Worm (Caenorhabditis elegans) whole organism, L4 larva: ENCODE data around the gene F54D5.23.

Experiments
- D1046.2 ChIP-seq: fragments of 200-800 bp; sonication (Bioruptor generic); IDR thresholded peaks from 2 replicates; pipeline ENCODE4 v1.3.6; 2022; ENCODE audit warnings: missing genetic modification characterization, missing compliant biosample characterization
- F10B5.3 ChIP-seq: sonication (generic microtip); optimal IDR thresholded peaks from 2 replicates; lab custom pipeline; 2016; ENCODE audit warnings: mild to moderate bottlenecking, missing genetic modification characterization, missing compliant biosample characterization
- F37D6.2 ChIP-seq: sonication (generic microtip); optimal IDR thresholded peaks from 2 replicates; lab custom pipeline; 2016; ENCODE audit warnings: mild to moderate bottlenecking, missing genetic modification characterization, missing compliant biosample characterization
- F49E8.2 ChIP-seq: sonication (generic microtip); optimal IDR thresholded peaks from 2 replicates; lab custom pipeline; 2016; ENCODE audit warnings: missing compliant biosample characterization, mild to moderate bottlenecking, missing genetic modification characterization, borderline replicate concordance
- T26A8.4 ChIP-seq: fragments of 200-800 bp; sonication (Bioruptor generic); IDR thresholded peaks from 2 replicates; pipeline ENCODE4 v1.3.6; 2022; ENCODE audit warnings: missing genetic modification characterization, missing compliant biosample characterization
- aha-1 ChIP-seq: fragments of 150-350 bp; peaks from one replicate; lab custom pipeline; 2014; ENCODE audit warnings: missing biosample characterization, missing genetic modification characterization
- aly-2 ChIP-seq: sonication (generic microtip); optimal IDR thresholded peaks from 2 replicates; lab custom pipeline; 2018; ENCODE audit warnings: missing biosample characterization, missing genetic modification characterization
- ama-1 ChIP-seq: fragments of 150-350 bp; optimal IDR thresholded peaks from 2 replicates; lab custom pipeline; 2014; ENCODE audit warnings: inconsistent platforms, mixed read lengths
- arid-1 ChIP-seq: fragments of 200-800 bp; sonication (Bioruptor generic); conservative IDR thresholded peaks from 2 replicates; pipeline ENCODE4 v1.3.6; 2022; ENCODE audit warnings: missing genetic modification reagents, missing genetic modification characterization, missing compliant biosample characterization
- ceh-28 ChIP-seq: fragments of 150-350 bp; optimal IDR thresholded peaks from 2 replicates; lab custom pipeline; 2014; ENCODE audit warnings: missing biosample characterization, missing genetic modification reagents, missing genetic modification characterization
- ceh-82 ChIP-seq: sonication (generic microtip); optimal IDR thresholded peaks from 2 replicates; lab custom pipeline; 2017; ENCODE audit warnings: missing biosample characterization, missing genetic modification characterization
- daf-16 ChIP-seq, 3 experiments: sonication (generic microtip); optimal IDR thresholded peaks; 2 replicates each; lab custom pipeline; 2016 to 2017; ENCODE audit warnings: missing genetic modification characterization in 3 of 3, missing genetic modification reagents in 3 of 3, mild to moderate bottlenecking in 2 of 3, missing compliant biosample characterization in 2 of 3, missing biosample characterization in 1 of 3, moderate library complexity in 1 of 3
- dmd-6 ChIP-seq: fragments of 200-800 bp; sonication (Bioruptor generic); IDR thresholded peaks from 2 replicates; pipeline ENCODE4 v1.3.6; 2022; ENCODE audit warnings: missing genetic modification reagents, missing genetic modification characterization, missing compliant biosample characterization
- dmd-9 ChIP-seq: fragments of 200-800 bp; sonication (Bioruptor generic); IDR thresholded peaks from 2 replicates; pipeline ENCODE4 v1.3.6; 2022; ENCODE audit warnings: missing genetic modification reagents, missing genetic modification characterization, missing compliant biosample characterization
- duxl-1 ChIP-seq: sonication (generic microtip); optimal IDR thresholded peaks from 2 replicates; lab custom pipeline; 2016; ENCODE audit warnings: mild to moderate bottlenecking, missing genetic modification characterization, moderate library complexity, missing compliant biosample characterization; ENCODE audit not compliant: poor library complexity
- dve-1 ChIP-seq: sonication (generic microtip); optimal IDR thresholded peaks from 2 replicates; lab custom pipeline; 2017; ENCODE audit warnings: antibody characterized with exemption, mild to moderate bottlenecking, missing genetic modification characterization, missing compliant biosample characterization; ENCODE audit not compliant: insufficient read depth
- hlh-11 ChIP-seq: fragments of 200-800 bp; sonication (Bioruptor generic); optimal IDR thresholded peaks from 2 replicates; lab custom pipeline; 2018; ENCODE audit warnings: mild to moderate bottlenecking, missing genetic modification characterization, missing compliant biosample characterization
- hlh-30 ChIP-seq: sonication (generic microtip); optimal IDR thresholded peaks from 2 replicates; lab custom pipeline; 2017; ENCODE audit warnings: antibody characterized with exemption, mild to moderate bottlenecking, missing genetic modification characterization, missing compliant biosample characterization; ENCODE audit not compliant: insufficient read depth
- hmg-1.1 ChIP-seq: fragments of 200-800 bp; sonication (Bioruptor generic); IDR thresholded peaks from 2 replicates; pipeline ENCODE4 v1.3.6; 2022; ENCODE audit warnings: missing genetic modification reagents, missing genetic modification characterization, missing compliant biosample characterization
- lim-7 ChIP-seq: fragments of 200-800 bp; sonication (Bioruptor generic); IDR thresholded peaks from 2 replicates; pipeline ENCODE4 v1.3.6; 2022; ENCODE audit warnings: missing genetic modification characterization, missing compliant biosample characterization
- lsy-2 ChIP-seq, 2 experiments: fragments of 150-350 bp in 1 of 2; sonication (generic microtip) in 1 of 2; optimal IDR thresholded peaks; 2 replicates each; lab custom pipeline; 2014 to 2017; ENCODE audit warnings: missing biosample characterization in 2 of 2, missing genetic modification characterization in 2 of 2
- madf-9 ChIP-seq: fragments of 200-800 bp; sonication (Bioruptor generic); conservative IDR thresholded peaks from 2 replicates; pipeline ENCODE4 v1.3.6; 2022; ENCODE audit warnings: missing genetic modification reagents, missing genetic modification characterization, missing compliant biosample characterization
- mdl-1 ChIP-seq, 2 experiments: fragments of 150-350 bp in 1 of 2; sonication (generic microtip) in 1 of 2; optimal IDR thresholded peaks; 2 replicates each; lab custom pipeline; 2014 to 2017; ENCODE audit warnings: missing biosample characterization in 2 of 2, missing genetic modification characterization in 2 of 2
- mep-1 ChIP-seq: fragments of 150-350 bp; sonication (generic microtip); optimal IDR thresholded peaks from 3 replicates; lab custom pipeline; 2014; ENCODE audit warnings: missing biosample characterization, missing genetic modification characterization
- mes-2 ChIP-seq: sonication (generic microtip); optimal IDR thresholded peaks from 2 replicates; lab custom pipeline; 2016; ENCODE audit warnings: missing genotype, mild to moderate bottlenecking, missing genetic modification characterization, missing compliant biosample characterization; ENCODE audit not compliant: poor library complexity, severe bottlenecking
- mxl-3 ChIP-seq: fragments of 200-800 bp; sonication (Bioruptor generic); optimal IDR thresholded peaks from 2 replicates; lab custom pipeline; 2018; ENCODE audit warnings: mild to moderate bottlenecking, missing genetic modification characterization, missing compliant biosample characterization
- nhr-10 ChIP-seq: fragments of 150-350 bp; optimal IDR thresholded peaks from 2 replicates; lab custom pipeline; 2014; ENCODE audit warnings: missing biosample characterization, missing genetic modification characterization
- nhr-102 ChIP-seq: sonication (generic microtip); optimal IDR thresholded peaks from 2 replicates; lab custom pipeline; 2016; ENCODE audit warnings: mild to moderate bottlenecking, missing genetic modification characterization, moderate library complexity, missing compliant biosample characterization
- nhr-48 ChIP-seq: sonication (generic microtip); optimal IDR thresholded peaks from 2 replicates; lab custom pipeline; 2016; ENCODE audit warnings: mild to moderate bottlenecking, missing genetic modification characterization, missing compliant biosample characterization
- nhr-6 ChIP-seq: fragments of 150-350 bp; optimal IDR thresholded peaks from 2 replicates; lab custom pipeline; 2014; ENCODE audit warnings: missing biosample characterization, missing genetic modification characterization
- nhr-77 ChIP-seq: fragments of 150-350 bp; optimal IDR thresholded peaks from 2 replicates; lab custom pipeline; 2014; ENCODE audit warnings: missing biosample characterization, missing genetic modification characterization
- php-3 ChIP-seq: fragments of 200-800 bp; sonication (Bioruptor generic); IDR thresholded peaks from 2 replicates; pipeline ENCODE4 v1.3.6; 2022; ENCODE audit warnings: missing genetic modification reagents, missing genetic modification characterization, missing compliant biosample characterization
- rbr-2 ChIP-seq: sonication (generic microtip); optimal IDR thresholded peaks from 2 replicates; lab custom pipeline; 2016; ENCODE audit warnings: missing genotype, missing genetic modification characterization, missing compliant biosample characterization
- set-16 ChIP-seq: fragments of 200-800 bp; sonication (Bioruptor generic); IDR thresholded peaks from 2 replicates; pipeline ENCODE4 v1.3.6; 2022; ENCODE audit warnings: missing genetic modification reagents, missing genetic modification characterization, missing compliant biosample characterization
- snpc-1.2 ChIP-seq: fragments of 200-800 bp; sonication (Bioruptor generic); IDR thresholded peaks from 2 replicates; pipeline ENCODE4 v1.3.6; 2022; ENCODE audit warnings: missing genetic modification reagents, missing genetic modification characterization, missing compliant biosample characterization
- unc-130 ChIP-seq: sonication (generic microtip); optimal IDR thresholded peaks from 2 replicates; lab custom pipeline; 2016; ENCODE audit warnings: missing genetic modification reagents, missing genetic modification characterization, missing compliant biosample characterization
- unc-39 ChIP-seq: sonication (generic microtip); optimal IDR thresholded peaks from 2 replicates; lab custom pipeline; 2017; ENCODE audit warnings: missing biosample characterization, missing genetic modification characterization
- unc-62 ChIP-seq, 3 experiments: fragments of 150-350 bp in 1 of 3; sonication (generic microtip); optimal IDR thresholded peaks in 2 of 3; peaks in 1 of 3; 1 replicate in 1 of 3; 2 replicates in 2 of 3; lab custom pipeline; 2014 to 2017; ENCODE audit warnings: missing biosample characterization in 3 of 3, missing genetic modification characterization in 3 of 3, missing genetic modification reagents in 3 of 3, missing genotype in 1 of 3
- zag-1 ChIP-seq: fragments of 150-350 bp; optimal IDR thresholded peaks from 2 replicates; lab custom pipeline; 2014; ENCODE audit warnings: missing biosample characterization, missing genetic modification characterization

F54D5.23 gene

DNA sequence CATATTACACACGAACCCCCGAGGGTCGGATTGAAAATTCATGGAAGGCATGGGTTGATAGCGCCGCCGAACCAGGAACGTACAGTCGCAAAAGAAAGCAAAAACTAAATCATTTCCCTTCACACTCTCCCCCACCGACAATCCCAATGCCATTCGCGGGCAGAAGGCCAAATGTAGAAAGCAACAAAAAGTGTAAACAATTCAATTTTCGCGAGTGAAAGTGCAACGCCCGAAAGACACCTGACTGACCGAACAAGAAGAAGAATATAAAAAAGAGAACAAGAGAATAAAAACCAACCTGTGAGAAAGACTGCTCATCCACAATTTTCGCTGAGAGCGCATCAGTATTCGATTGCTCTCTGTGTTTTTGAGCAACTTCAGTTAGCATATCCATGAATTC is 48.6 kb upstream of the F54D5.23 start (continued):
- TF ChIP-seq nhr-48 (tag; lab: Kevin White, UChicago) (peak; percentile 44), mdl-1 (tag; optimal IDR thresholded peaks at IDR 0.05; lab: Kevin White, UChicago) (peak in 1 of 2 experiments; percentile 40)

DNA sequence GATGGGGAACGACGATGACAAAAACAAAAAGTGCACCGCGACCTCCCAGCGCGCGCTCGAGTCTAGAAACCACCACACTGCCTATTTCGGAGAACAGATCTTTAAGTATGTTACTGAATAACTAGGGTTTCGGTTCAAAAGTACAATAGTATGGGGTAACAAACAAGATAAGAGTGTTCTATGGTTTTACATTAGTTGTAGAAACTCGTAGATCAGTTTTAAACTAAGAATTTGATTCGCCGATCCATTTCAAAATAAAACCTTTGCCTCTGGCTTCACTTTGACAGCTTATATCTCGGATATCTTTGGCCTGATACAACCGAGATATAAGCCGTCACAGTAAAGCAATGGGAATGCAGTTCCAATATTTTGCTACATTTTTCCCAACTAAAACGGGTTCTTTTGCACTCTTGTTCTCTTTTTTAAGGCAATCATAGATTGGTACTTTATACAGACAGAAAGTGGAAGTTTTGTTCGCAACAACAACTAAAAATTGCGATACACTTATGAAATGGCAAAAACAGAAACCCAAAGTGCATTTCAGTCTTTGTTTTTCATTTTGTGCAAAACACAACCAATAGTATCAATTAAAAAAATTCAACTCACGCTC is 47.4 kb upstream of the F54D5.23 start:
- 0 out of 2 replicates have a peak, but pooled peaks have one; percentile 32 for TF ChIP-seq snpc-1.2 (GFP tag; lab: Robert Waterston, UW)
- peak in 1 of 2 experiments; percentile 97 for TF ChIP-seq unc-62 (GFP tag; optimal IDR thresholded peaks at IDR 0.05 in 1 of 2; lab: Kevin White, UChicago)
- no peak for TF ChIP-seq unc-62 (tag; optimal IDR thresholded peaks at IDR 0.05; lab: Kevin White, UChicago)
- TF ChIP-seq aha-1 (tag; lab: Kevin White, UChicago) = peak; percentile 25
- no peak for TF ChIP-seq dve-1

DNA sequence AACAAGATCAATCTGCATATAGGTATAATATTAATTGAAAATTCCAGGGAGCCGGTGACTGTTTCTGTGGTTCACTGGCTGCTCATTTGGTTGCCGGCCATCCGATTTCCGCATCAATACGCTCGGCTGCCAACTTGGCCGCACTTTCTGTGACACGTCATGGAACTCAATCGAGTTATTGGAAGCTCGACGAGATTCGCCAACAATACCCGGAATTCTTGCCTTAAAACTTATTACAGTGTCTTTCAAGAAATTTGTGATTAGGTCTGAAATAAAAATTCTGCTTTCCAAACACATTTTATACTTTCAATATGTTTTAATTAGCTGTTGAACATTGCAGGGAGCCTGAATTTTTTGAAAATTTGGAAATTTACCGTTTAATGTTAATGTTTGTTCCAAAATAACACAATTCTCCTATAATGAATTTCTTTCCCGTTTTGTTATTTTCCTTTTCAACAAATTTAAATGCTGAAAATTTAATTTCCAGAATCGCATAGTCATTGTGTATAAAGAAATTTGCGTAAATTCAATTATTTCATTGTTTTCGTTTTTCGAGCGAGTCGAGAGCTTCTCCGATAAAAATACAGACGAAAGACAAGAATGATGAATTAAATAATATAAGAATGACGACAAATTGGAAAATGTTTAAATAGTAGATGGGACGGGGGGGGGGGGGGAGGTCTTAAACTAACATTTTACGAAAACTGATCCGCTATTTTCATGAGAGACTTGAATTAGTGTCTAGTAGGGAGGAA is 45.2 kb upstream of the F54D5.23 start:
- TF ChIP-seq unc-39 (tag; lab: Kevin White, UChicago) (no peak), duxl-1 (tag; lab: Kevin White, UChicago) (peak; percentile 18), mep-1 (tag; lab: Kevin White, UChicago) (peak; percentile 61), F10B5.3 (tag; lab: Kevin White, UChicago) (peak; percentile 5), ama-1 (lab: Kevin White, UChicago) (peak; percentile 54), ceh-28 (tag; lab: Kevin White, UChicago) (no peak), set-16 (no peak), T26A8.4 (GFP tag; lab: Robert Waterston, UW) (peak; percentile 50; the same call in 1 of the 2 replicates), lsy-2 (tag; optimal IDR thresholded peaks at IDR 0.05; lab: Kevin White, UChicago) (peak in 1 of 2 experiments; percentile 9), D1046.2 (no peak), unc-130 (no peak), nhr-102 (tag; lab: Kevin White, UChicago) (peak; percentile 57), mes-2 (tag; lab: Kevin White, UChicago) (peak; percentile 21), F37D6.2 (tag; lab: Kevin White, UChicago) (peak; percentile 17), aha-1 (tag; lab: Kevin White, UChicago) (peak; percentile 95), nhr-10 (tag; lab: Kevin White, UChicago) (peak; percentile 28), madf-9 (no peak), dve-1 (peak; percentile 5), unc-62 (GFP tag; optimal IDR thresholded peaks at IDR 0.05 in 1 of 2; lab: Kevin White, UChicago) (peak in 1 of 2 experiments; percentile 47), unc-62 (tag; optimal IDR thresholded peaks at IDR 0.05; lab: Kevin White, UChicago) (no peak), rbr-2 (tag; lab: Kevin White, UChicago) (peak; percentile 12), hmg-1.1 (GFP tag; lab: Robert Waterston, UW) (no peak), daf-16 (GFP tag; optimal IDR thresholded peaks at IDR 0.05; lab: Kevin White, UChicago) (peak in 1 of 2 experiments; percentile 60), daf-16 (tag; optimal IDR thresholded peaks at IDR 0.05; lab: Kevin White, UChicago) (peak; percentile 18), nhr-77 (tag; lab: Kevin White, UChicago) (peak; percentile 38)

DNA sequence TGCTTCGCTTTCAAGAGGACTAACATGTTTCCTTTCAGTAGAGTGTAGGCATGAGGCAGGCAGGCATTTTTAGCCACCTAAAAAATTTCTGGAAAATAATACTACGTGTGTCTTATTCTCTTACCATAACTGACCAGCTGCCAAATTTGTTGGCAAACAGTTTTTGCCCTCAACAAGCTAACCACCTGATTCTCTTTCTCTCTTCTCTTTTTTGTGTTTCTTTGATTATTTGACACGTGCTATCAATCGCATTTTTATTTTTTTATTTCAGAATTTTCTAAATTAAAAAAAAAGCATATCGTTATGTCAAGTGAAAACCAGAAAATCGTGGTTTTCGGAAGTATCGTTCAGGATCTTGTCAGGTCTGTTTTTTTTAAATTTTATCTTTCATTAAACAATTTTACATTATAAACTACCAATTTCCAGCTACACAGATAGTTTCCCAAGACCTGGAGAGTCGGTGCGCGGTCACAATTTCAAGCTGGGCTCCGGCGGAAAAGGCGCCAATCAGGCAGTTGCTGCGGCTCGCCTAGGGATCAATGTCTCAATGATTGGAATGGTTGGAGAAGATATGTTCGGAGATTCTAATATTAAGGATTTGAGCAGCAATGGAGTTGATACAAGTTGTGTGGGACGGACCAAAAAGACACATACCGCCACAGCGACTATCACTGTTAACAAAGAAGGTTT is 43.1 kb upstream of the F54D5.23 start, which contains the start of gene F07A11.5:
Gene F07A11.5, plus strand, starts transcription at position 267 of the 690 bp plus-strand sequence.
- TF ChIP-seq ama-1 (lab: Kevin White, UChicago) = no peak
- peak; percentile 9 for TF ChIP-seq mxl-3 (GFP tag; lab: Kevin White, UChicago)
- peak; percentile 52 for TF ChIP-seq hlh-30 (tag; lab: Kevin White, UChicago)
- 0 out of 2 replicates have a peak, but pooled peaks have one; percentile 51 for TF ChIP-seq lim-7 (GFP tag; lab: Robert Waterston, UW)
- TF ChIP-seq F49E8.2 (tag; lab: Kevin White, UChicago) = no peak
- peak; percentile 2 for TF ChIP-seq dve-1
- no peak for TF ChIP-seq dmd-9 (GFP tag; lab: Robert Waterston, UW)
- TF ChIP-seq dmd-6 (GFP tag; lab: Robert Waterston, UW) = peak; percentile 50
- no peak for TF ChIP-seq daf-16 (GFP tag; optimal IDR thresholded peaks at IDR 0.05; lab: Kevin White, UChicago)
- peak; percentile 57 for TF ChIP-seq daf-16 (tag; optimal IDR thresholded peaks at IDR 0.05; lab: Kevin White, UChicago)
- TF ChIP-seq php-3 (GFP tag; lab: Robert Waterston, UW) = no peak
- no peak for TF ChIP-seq mes-2 (tag; lab: Kevin White, UChicago)
- TF ChIP-seq zag-1 (tag; lab: Kevin White, UChicago) = no peak
- no peak for TF ChIP-seq F37D6.2 (tag; lab: Kevin White, UChicago)
- no peak for TF ChIP-seq mep-1 (tag; lab: Kevin White, UChicago)
- no peak for TF ChIP-seq aly-2
- TF ChIP-seq mdl-1 (tag; optimal IDR thresholded peaks at IDR 0.05; lab: Kevin White, UChicago) = peak in 1 of 2 experiments; percentile 29
- TF ChIP-seq arid-1 (GFP tag; lab: Robert Waterston, UW) = no peak
- no peak for TF ChIP-seq nhr-6
- peak; percentile 17 for TF ChIP-seq hlh-11
- TF ChIP-seq nhr-10 (tag; lab: Kevin White, UChicago) = no peak
- TF ChIP-seq ceh-82 (tag; lab: Kevin White, UChicago) = no peak
